Fruit fly (Drosophila melanogaster) ovary, adult (tissue): ENCODE results near the gene Marf.
A peak's percentile ranks its signal among the peaks of the same experiment; 100 is the strongest.

ENCODE experiments used
- CG17801 ChIP-seq: fragments of 200-800 bp; optimal IDR thresholded peaks from 2 replicates; lab custom pipeline; 2019; ENCODE audit warnings: missing biosample characterization, mild to moderate bottlenecking, missing genetic modification characterization, moderate library complexity; ENCODE audit not compliant: partially characterized antibody

The Marf gene

DNA sequence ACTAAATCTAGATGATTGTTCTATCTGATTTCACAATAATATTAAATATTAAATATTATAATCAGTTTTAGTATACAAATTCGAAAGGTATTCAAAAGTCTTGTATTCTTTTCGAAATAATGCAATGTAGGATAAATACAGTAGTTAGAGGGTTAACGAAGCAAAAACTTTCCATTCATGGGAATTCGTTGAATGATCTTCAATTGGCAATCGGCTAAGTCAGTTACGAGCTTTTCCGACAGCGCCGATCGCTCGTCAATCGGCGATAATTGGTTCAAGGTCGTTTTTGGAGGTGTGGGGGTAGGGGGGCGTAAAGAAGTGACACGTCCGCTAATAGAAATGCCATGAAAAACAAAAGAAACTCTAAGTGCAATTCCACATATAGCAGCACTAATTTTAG, 19.6 kb upstream of the Marf start:
- no peak for TF ChIP-seq CG17801 (GFP tag; lab: Kevin White, UChicago)

- peak; percentile 10 for TF ChIP-seq CG17801 (GFP tag; lab: Kevin White, UChicago)
These were observed 18.8 kb upstream of the Marf start, which contains the start of gene CG3847 for dm6 chrX:6346926-6347367. Gene CG3847 (plus strand): TSS chrX:6347103.

- TF ChIP-seq CG17801 (GFP tag; lab: Kevin White, UChicago), result no peak
These were observed 16.5 kb upstream of the Marf start for dm6 chrX:6349231-6349630.

- TF ChIP-seq CG17801 (GFP tag; lab: Kevin White, UChicago), result no peak
These were observed 15.5 kb upstream of the Marf start, which contains the start of the genes ND-B16.6 and kdn for dm6 chrX:6350213-6350679. Gene ND-B16.6 (minus strand): TSS chrX:6350401. Gene kdn (plus strand): TSS chrX:6350629.

- TF ChIP-seq CG17801 (GFP tag; lab: Kevin White, UChicago), result peak; percentile 64
These were observed 13.6 kb upstream of the Marf start for dm6 chrX:6351917-6352768.

- no peak for TF ChIP-seq CG17801 (GFP tag; lab: Kevin White, UChicago)
These were observed 12.8 kb upstream of the Marf start for dm6 chrX:6352769-6353612.

dm6 chrX:6353613-6353986, 12.1 kb upstream of the Marf start:
- TF ChIP-seq CG17801 (GFP tag; lab: Kevin White, UChicago), result peak; percentile 89

DNA sequence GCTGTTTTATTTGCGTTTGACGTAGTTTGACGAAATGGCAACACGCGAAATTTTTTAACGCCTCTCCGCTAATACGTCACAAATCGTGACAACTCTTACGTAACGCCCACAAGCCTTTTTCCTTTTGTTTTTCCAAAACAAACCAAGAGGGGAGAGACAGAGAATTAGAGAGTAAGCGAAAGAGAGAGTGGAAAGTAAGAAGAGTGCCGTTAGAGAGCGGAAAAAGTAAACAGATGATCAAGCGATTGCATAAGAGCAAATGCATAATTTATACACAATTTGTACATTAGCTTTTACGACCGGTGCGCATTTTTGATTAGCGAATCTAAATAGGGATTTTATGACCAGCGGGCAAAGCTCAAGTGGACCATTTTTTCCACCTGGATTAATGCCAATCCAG, 11.6 kb upstream of the Marf start:
- TF ChIP-seq CG17801 (GFP tag; lab: Kevin White, UChicago), result no peak

DNA sequence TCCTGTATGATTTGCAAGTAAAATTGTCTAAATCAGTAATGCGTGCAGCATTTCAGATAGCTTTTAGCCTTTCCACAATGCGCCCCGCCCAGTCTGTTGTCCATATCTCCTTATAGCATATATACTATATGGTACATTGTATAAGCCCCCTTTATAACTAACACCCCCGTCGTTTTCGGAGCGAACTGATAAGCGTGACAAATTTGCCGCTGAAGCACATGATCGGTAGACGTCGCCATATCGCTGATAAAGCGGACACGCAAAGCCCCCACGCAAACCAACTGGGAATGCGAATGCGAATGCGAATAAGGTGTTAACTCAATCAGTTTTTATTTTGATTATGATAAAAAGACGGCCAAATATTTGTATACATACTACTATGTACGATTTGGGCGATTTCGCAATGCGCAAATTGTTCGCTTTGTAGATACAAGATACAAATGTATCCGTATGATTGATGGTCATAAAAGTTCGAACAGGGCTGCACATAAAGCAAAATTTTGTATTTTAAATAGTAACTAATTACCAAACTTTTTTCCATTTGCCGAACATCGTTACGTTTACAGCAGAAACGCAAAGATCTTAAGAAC, 10.6 kb upstream of the Marf start:
- TF ChIP-seq CG17801 (GFP tag; lab: Kevin White, UChicago), result no peak

DNA sequence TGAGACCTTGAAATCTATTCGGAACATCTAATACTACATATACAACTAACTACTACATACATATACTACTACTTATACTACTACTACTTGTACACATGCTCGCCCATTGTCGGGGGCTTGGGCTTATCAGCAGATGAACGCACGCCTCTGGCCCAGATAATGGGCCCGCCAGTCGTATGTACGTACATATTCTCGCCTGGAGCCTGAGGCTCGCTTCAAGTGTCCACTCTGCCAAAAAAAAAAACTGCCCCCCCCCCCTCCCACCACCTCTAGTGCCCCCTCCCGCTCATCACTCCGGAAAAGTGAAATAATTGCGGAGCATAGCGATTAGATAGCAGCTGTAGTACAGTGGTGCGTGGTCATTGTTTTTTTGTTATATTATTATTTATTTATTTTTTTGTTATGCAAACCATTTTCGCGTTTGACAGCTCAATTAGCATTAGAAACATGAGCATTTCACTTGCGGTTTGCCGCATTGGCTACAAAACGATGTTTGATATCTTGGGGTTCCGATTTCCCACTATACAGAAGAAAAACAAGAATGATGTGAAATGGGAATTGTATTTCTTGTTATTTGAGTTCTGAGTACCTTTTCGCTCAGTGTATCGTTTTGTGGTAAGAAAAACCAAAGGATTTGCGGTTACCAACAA, 8.9 kb upstream of the Marf start:
- TF ChIP-seq CG17801 (GFP tag; lab: Kevin White, UChicago), result no peak

dm6 chrX:6357456-6358007, 8.2 kb upstream of the Marf start:
- TF ChIP-seq CG17801 (GFP tag; lab: Kevin White, UChicago), result no peak

- TF ChIP-seq CG17801 (GFP tag; lab: Kevin White, UChicago), result no peak
These were observed 7.6 kb upstream of the Marf start for dm6 chrX:6358198-6358597.

- TF ChIP-seq CG17801 (GFP tag; lab: Kevin White, UChicago), result no peak
These were observed 4.5 kb upstream of the Marf start for dm6 chrX:6361215-6361614.

dm6 chrX:6366357-6366691, 575 bp downstream of the Marf start:
- peak; percentile 95 for TF ChIP-seq CG17801 (GFP tag; lab: Kevin White, UChicago)
